Worm (Caenorhabditis elegans) whole organism, L2 larva: ENCODE measurements around the gene sars-1.
A peak's percentile ranks its signal among the peaks of the same experiment; 100 is the strongest.

ENCODE experiments used
- C34F6.9 ChIP-seq: fragments of 150-350 bp; optimal IDR thresholded peaks from 2 replicates; lab custom pipeline; 2014; ENCODE audit warnings: missing biosample characterization, missing genetic modification characterization
- F13H6.1 ChIP-seq: sonication (generic microtip); optimal IDR thresholded peaks from 2 replicates; lab custom pipeline; 2016; ENCODE audit warnings: missing genetic modification characterization, missing compliant biosample characterization
- R02D3.7 ChIP-seq: fragments of 150-350 bp; optimal IDR thresholded peaks from 2 replicates; lab custom pipeline; 2014; ENCODE audit warnings: missing biosample characterization, missing genetic modification characterization
- Y55F3AM.14 ChIP-seq: fragments of 200-800 bp; sonication (Bioruptor generic); optimal IDR thresholded peaks from 2 replicates; lab custom pipeline; 2018; ENCODE audit warnings: mild to moderate bottlenecking, missing genetic modification characterization, missing compliant biosample characterization
- ZK546.5 ChIP-seq: sonication (generic microtip); optimal IDR thresholded peaks from 2 replicates; lab custom pipeline; 2017; ENCODE audit warnings: missing biosample characterization, missing genetic modification characterization
- alr-1 ChIP-seq: fragments of 150-350 bp; optimal IDR thresholded peaks from 2 replicates; lab custom pipeline; 2014; ENCODE audit warnings: missing biosample characterization, missing genetic modification characterization
- aly-2 ChIP-seq: fragments of 150-350 bp; optimal IDR thresholded peaks from 2 replicates; lab custom pipeline; 2014; ENCODE audit warnings: missing biosample characterization, missing genetic modification characterization
- ceh-16 ChIP-seq: fragments of 150-350 bp; optimal IDR thresholded peaks from 2 replicates; lab custom pipeline; 2014; ENCODE audit warnings: missing biosample characterization, missing genetic modification characterization
- ceh-82 ChIP-seq: fragments of 150-350 bp; optimal IDR thresholded peaks from 2 replicates; lab custom pipeline; 2014; ENCODE audit warnings: missing biosample characterization, missing genetic modification characterization
- crh-2 ChIP-seq: sonication (generic microtip); optimal IDR thresholded peaks from 2 replicates; lab custom pipeline; 2017; ENCODE audit warnings: missing biosample characterization, missing genetic modification characterization
- elt-1 ChIP-seq: fragments of 150-350 bp; optimal IDR thresholded peaks from 2 replicates; lab custom pipeline; 2014; ENCODE audit warnings: missing biosample characterization, missing genetic modification characterization
- elt-3 ChIP-seq: sonication (generic microtip); optimal IDR thresholded peaks from 2 replicates; lab custom pipeline; 2017; ENCODE audit warnings: missing biosample characterization, missing genetic modification characterization
- fos-1 ChIP-seq: fragments of 150-350 bp; optimal IDR thresholded peaks from 2 replicates; lab custom pipeline; 2014; ENCODE audit warnings: missing biosample characterization, missing genetic modification characterization
- gmeb-1 ChIP-seq: fragments of 150-350 bp; optimal IDR thresholded peaks from 2 replicates; lab custom pipeline; 2014; ENCODE audit warnings: missing biosample characterization, missing genetic modification characterization
- lin-13 ChIP-seq: fragments of 150-350 bp; optimal IDR thresholded peaks from 2 replicates; lab custom pipeline; 2014; ENCODE audit warnings: missing biosample characterization, missing genetic modification reagents, missing genetic modification characterization
- lin-39 ChIP-seq: fragments of 150-350 bp; optimal IDR thresholded peaks from 2 replicates; lab custom pipeline; 2014; ENCODE audit warnings: missing biosample characterization, missing genetic modification reagents, missing genetic modification characterization
- lsy-2 ChIP-seq, 2 experiments: fragments of 150-350 bp in 1 of 2; sonication (generic microtip) in 1 of 2; optimal IDR thresholded peaks; 2 replicates each; lab custom pipeline; 2014 to 2017; ENCODE audit warnings: missing biosample characterization in 2 of 2, missing genetic modification characterization in 2 of 2
- mab-5 ChIP-seq: fragments of 150-350 bp; optimal IDR thresholded peaks from 2 replicates; lab custom pipeline; 2014; ENCODE audit warnings: missing biosample characterization, missing genetic modification characterization
- mdl-1 ChIP-seq, 2 experiments: fragments of 150-350 bp in 1 of 2; sonication (generic microtip) in 1 of 2; optimal IDR thresholded peaks; 2 replicates each; lab custom pipeline; 2017; ENCODE audit warnings: missing biosample characterization in 2 of 2, missing genetic modification characterization in 2 of 2
- nhr-10 ChIP-seq: sonication (generic microtip); optimal IDR thresholded peaks from 2 replicates; lab custom pipeline; 2017; ENCODE audit warnings: missing biosample characterization, missing genetic modification characterization
- nhr-11 ChIP-seq: fragments of 150-350 bp; optimal IDR thresholded peaks from 2 replicates; lab custom pipeline; 2014; ENCODE audit warnings: missing biosample characterization, missing genetic modification characterization
- nhr-129 ChIP-seq: fragments of 150-350 bp; optimal IDR thresholded peaks from 2 replicates; lab custom pipeline; 2014; ENCODE audit warnings: missing biosample characterization, missing genetic modification characterization
- nhr-237 ChIP-seq: fragments of 150-350 bp; optimal IDR thresholded peaks from 2 replicates; lab custom pipeline; 2014; ENCODE audit warnings: missing biosample characterization, missing genetic modification characterization
- nhr-25 ChIP-seq: fragments of 150-350 bp; sonication (generic microtip); optimal IDR thresholded peaks from 3 replicates; lab custom pipeline; 2014; ENCODE audit warnings: missing biosample characterization, missing genetic modification characterization
- nhr-6 ChIP-seq: fragments of 150-350 bp; optimal IDR thresholded peaks from 2 replicates; lab custom pipeline; 2014; ENCODE audit warnings: missing biosample characterization, missing genetic modification characterization
- sem-4 ChIP-seq: fragments of 150-350 bp; optimal IDR thresholded peaks from 2 replicates; lab custom pipeline; 2014; ENCODE audit warnings: missing biosample characterization, missing genetic modification reagents, missing genetic modification characterization
- skn-1 ChIP-seq: sonication (generic microtip); optimal IDR thresholded peaks from 2 replicates; lab custom pipeline; 2017; ENCODE audit warnings: missing biosample characterization, missing genetic modification characterization
- sma-3 ChIP-seq: sonication (generic microtip); optimal IDR thresholded peaks from 2 replicates; lab custom pipeline; 2016; ENCODE audit warnings: missing genetic modification reagents, missing genetic modification characterization, missing compliant biosample characterization
- sma-9 ChIP-seq, 2 experiments: fragments of 150-350 bp in 1 of 2; sonication (generic microtip) in 1 of 2; optimal IDR thresholded peaks; 2 replicates each; lab custom pipeline; 2014 to 2016; ENCODE audit warnings: missing genetic modification characterization in 2 of 2, mild to moderate bottlenecking in 1 of 2, missing biosample characterization in 1 of 2, missing compliant biosample characterization in 1 of 2, missing genetic modification reagents in 1 of 2, moderate library complexity in 1 of 2
- snpc-4 ChIP-seq: fragments of 150-350 bp; optimal IDR thresholded peaks from 2 replicates; lab custom pipeline; 2014; ENCODE audit warnings: missing biosample characterization, missing genetic modification characterization
- unc-39 ChIP-seq: fragments of 150-350 bp; optimal IDR thresholded peaks from 2 replicates; lab custom pipeline; 2014; ENCODE audit warnings: missing biosample characterization, missing genetic modification characterization
- unc-55 ChIP-seq: fragments of 150-350 bp; sonication (generic microtip); optimal IDR thresholded peaks from 3 replicates; lab custom pipeline; 2014; ENCODE audit warnings: missing biosample characterization, missing genetic modification reagents, missing genetic modification characterization
- unc-62 ChIP-seq: fragments of 150-350 bp; optimal IDR thresholded peaks from 2 replicates; lab custom pipeline; 2014; ENCODE audit warnings: missing biosample characterization, missing genetic modification reagents, missing genetic modification characterization
- ztf-1 ChIP-seq: fragments of 200-800 bp; sonication (Bioruptor generic); conservative IDR thresholded peaks from 2 replicates; pipeline ENCODE4 v1.3.6; 2022; ENCODE audit warnings: missing genetic modification characterization, missing compliant biosample characterization
- ztf-11 ChIP-seq: sonication (generic microtip); optimal IDR thresholded peaks from 2 replicates; lab custom pipeline; 2017; ENCODE audit warnings: missing biosample characterization, missing genetic modification characterization
- ztf-4 ChIP-seq: fragments of 150-350 bp; optimal IDR thresholded peaks from 2 replicates; lab custom pipeline; 2014; ENCODE audit warnings: missing biosample characterization, missing genetic modification characterization

sars-1 gene

ce11 chrIV:10042881-10043280 is 39.4 kb downstream of the sars-1 start, which contains the start of gene frk-1:
Gene frk-1, plus strand, starts transcription at chrIV:10043181.
- TF ChIP-seq F13H6.1 (tag; lab: Kevin White, UChicago) (no peak), alr-1 (tag; lab: Kevin White, UChicago) (no peak), ztf-11 (tag; lab: Kevin White, UChicago) (no peak), snpc-4 (tag; lab: Kevin White, UChicago) (no peak), lin-13 (GFP tag; lab: Kevin White, UChicago) (no peak), nhr-6 (no peak), sem-4 (tag; lab: Kevin White, UChicago) (no peak), sma-3 (no peak), ztf-1 (no peak), elt-1 (tag; lab: Kevin White, UChicago) (no peak), ZK546.5 (tag; lab: Kevin White, UChicago) (no peak), C34F6.9 (no peak), R02D3.7 (tag; lab: Kevin White, UChicago) (no peak), nhr-11 (tag; lab: Kevin White, UChicago) (no peak), mab-5 (tag; lab: Kevin White, UChicago) (no peak), unc-55 (GFP tag; lab: Kevin White, UChicago) (no peak), lin-39 (tag; lab: Kevin White, UChicago) (no peak), unc-62 (GFP tag; lab: Kevin White, UChicago) (no peak), sma-9 (GFP tag; optimal IDR thresholded peaks at IDR 0.05; lab: Kevin White, UChicago) (no peak), sma-9 (tag; optimal IDR thresholded peaks at IDR 0.05; lab: Kevin White, UChicago) (no peak), skn-1 (tag; lab: Kevin White, UChicago) (no peak)

ce11 chrIV:10046005-10046404 is 42.5 kb downstream of the sars-1 start:
- TF ChIP-seq fos-1 (tag; lab: Kevin White, UChicago) (no peak), unc-55 (GFP tag; lab: Kevin White, UChicago) (peak; percentile 54), nhr-129 (tag; lab: Kevin White, UChicago) (peak; percentile 10), C34F6.9 (no peak), nhr-25 (tag; lab: Kevin White, UChicago) (no peak), ztf-4 (tag; lab: Kevin White, UChicago) (no peak), mdl-1 (tag; optimal IDR thresholded peaks at IDR 0.05; lab: Kevin White, UChicago) (no peak), mab-5 (tag; lab: Kevin White, UChicago) (no peak), gmeb-1 (tag; lab: Kevin White, UChicago) (no peak), crh-2 (tag; lab: Kevin White, UChicago) (no peak), ceh-16 (tag; lab: Kevin White, UChicago) (no peak), lsy-2 (tag; optimal IDR thresholded peaks at IDR 0.05; lab: Kevin White, UChicago) (no peak)
- TF ChIP-seq, all 48 proteins: peak for 2

- TF ChIP-seq unc-55 (GFP tag; lab: Kevin White, UChicago): no peak
- TF ChIP-seq gmeb-1 (tag; lab: Kevin White, UChicago): no peak
- no peak for TF ChIP-seq R02D3.7 (tag; lab: Kevin White, UChicago)
- no peak for TF ChIP-seq fos-1 (tag; lab: Kevin White, UChicago)
- TF ChIP-seq unc-39 (tag; lab: Kevin White, UChicago): no peak
- TF ChIP-seq nhr-11 (tag; lab: Kevin White, UChicago): no peak
- no peak for TF ChIP-seq sma-3
- no peak for TF ChIP-seq elt-3
- no peak for TF ChIP-seq nhr-25 (tag; lab: Kevin White, UChicago)
- no peak for TF ChIP-seq aly-2
- no peak for TF ChIP-seq ceh-82 (tag; lab: Kevin White, UChicago)
Measured at ce11 chrIV:10047108-10047507, 43.6 kb downstream of the sars-1 start, which contains the start of gene T04B2.3. Gene T04B2.3, plus strand, starts transcription at chrIV:10047408.

- TF ChIP-seq ceh-82 (tag; lab: Kevin White, UChicago): no peak
- peak; percentile 27 for TF ChIP-seq nhr-129 (tag; lab: Kevin White, UChicago)
Measured at ce11 chrIV:10048268-10048667, 44.7 kb downstream of the sars-1 start.

ce11 chrIV:10051088-10051487 is 47.6 kb downstream of the sars-1 start, which contains the start of gene T04B2.8:
Gene T04B2.8, minus strand, starts transcription at chrIV:10051188.
- TF ChIP-seq R02D3.7 (tag; lab: Kevin White, UChicago): no peak
- TF ChIP-seq gmeb-1 (tag; lab: Kevin White, UChicago): no peak
- TF ChIP-seq unc-55 (GFP tag; lab: Kevin White, UChicago): no peak
- TF ChIP-seq nhr-10 (tag; lab: Kevin White, UChicago): no peak
- no peak for TF ChIP-seq F13H6.1 (tag; lab: Kevin White, UChicago)
- TF ChIP-seq nhr-237 (tag; lab: Kevin White, UChicago): no peak
- TF ChIP-seq Y55F3AM.14: no peak
- TF ChIP-seq elt-1 (tag; lab: Kevin White, UChicago): no peak
- no peak for TF ChIP-seq sem-4 (tag; lab: Kevin White, UChicago)
- TF ChIP-seq snpc-4 (tag; lab: Kevin White, UChicago): no peak
- no peak for TF ChIP-seq ztf-4 (tag; lab: Kevin White, UChicago)
- TF ChIP-seq mdl-1 (tag; optimal IDR thresholded peaks at IDR 0.05; lab: Kevin White, UChicago): no peak
